Fruit fly (Drosophila melanogaster) whole organism, pupa: ENCODE measurements around the gene CG32683.

Source experiments
- CG10348 ChIP-seq: fragments of 200-800 bp; sonication (Bioruptor generic); IDR thresholded peaks from 2 replicates; pipeline ENCODE4 v1.3.6; 2022; ENCODE audit warnings: missing biosample characterization, missing genetic modification characterization
- CG13204 ChIP-seq: fragments of 200-800 bp; sonication (Bioruptor generic); optimal IDR thresholded peaks from 2 replicates; lab custom pipeline; 2018; ENCODE audit warnings: missing biosample characterization, mild to moderate bottlenecking, missing genetic modification characterization, moderate library complexity
- CG4496 ChIP-seq: fragments of 200-800 bp; sonication (Bioruptor generic); IDR thresholded peaks from 3 replicates; pipeline ENCODE4 v1.3.6; 2022; ENCODE audit warnings: missing biosample characterization, missing genetic modification characterization
- EcR ChIP-seq: fragments of 200-800 bp; sonication (Bioruptor generic); optimal IDR thresholded peaks from 3 replicates; lab custom pipeline; 2019; ENCODE audit warnings: missing biosample characterization, missing genetic modification characterization, mild to moderate bottlenecking, moderate library complexity, missing genetic modification reagents
- fd96Ca ChIP-seq: fragments of 200-800 bp; sonication (Bioruptor generic); IDR thresholded peaks from 3 replicates; pipeline ENCODE4 v1.3.6; 2022; ENCODE audit warnings: missing biosample characterization, missing genetic modification characterization

DNA sequence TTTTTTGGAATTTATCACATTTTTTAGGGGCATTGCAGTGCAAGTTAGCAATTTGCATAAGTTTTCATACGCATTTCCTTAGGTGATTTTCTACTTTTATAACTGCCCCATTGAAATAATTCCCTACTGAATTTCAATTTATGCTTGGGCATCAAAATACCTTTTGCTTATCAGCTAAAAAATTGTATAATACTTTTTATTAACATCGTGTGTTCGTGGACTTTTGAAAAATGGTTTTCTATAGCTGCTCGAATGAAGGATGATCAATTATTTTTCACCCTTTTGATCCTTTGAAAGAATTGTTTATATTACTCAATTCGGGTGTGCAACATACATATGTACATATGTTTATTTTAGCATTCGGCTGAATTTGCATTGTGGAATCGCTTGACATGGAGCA, 92.6 kb downstream of the CG32683 start:
- TF ChIP-seq fd96Ca (GFP tag; lab: Robert Waterston, UW) (no peak), CG10348 (GFP tag; lab: Robert Waterston, UW) (no peak), CG13204 (no peak), CG4496 (GFP tag; lab: Robert Waterston, UW) (no peak), EcR (no peak)
